Worm (Caenorhabditis elegans) whole organism, L4 larva: ENCODE data around the gene ins-4.

ENCODE experiments used
- Y105C5A.15 ChIP-seq: fragments of 200-800 bp; sonication (Bioruptor generic); IDR thresholded peaks from 2 replicates; pipeline ENCODE4 v1.3.6; 2022; ENCODE audit warnings: missing genetic modification characterization, missing compliant biosample characterization
- Y5F2A.4 ChIP-seq: fragments of 200-800 bp; sonication (Bioruptor generic); optimal IDR thresholded peaks from 2 replicates; lab custom pipeline; 2018; ENCODE audit warnings: mild to moderate bottlenecking, missing genetic modification characterization, missing compliant biosample characterization
- ceh-82 ChIP-seq: sonication (generic microtip); optimal IDR thresholded peaks from 2 replicates; lab custom pipeline; 2017; ENCODE audit warnings: missing biosample characterization, missing genetic modification characterization
- fkh-10 ChIP-seq: fragments of 150-350 bp; optimal IDR thresholded peaks from 2 replicates; lab custom pipeline; 2014; ENCODE audit warnings: missing biosample characterization, missing genetic modification reagents, missing genetic modification characterization
- nhr-237 ChIP-seq: sonication (generic microtip); optimal IDR thresholded peaks from 2 replicates; lab custom pipeline; 2017; ENCODE audit warnings: missing biosample characterization, missing genetic modification characterization
- unc-62 ChIP-seq, 3 experiments: fragments of 150-350 bp in 1 of 3; sonication (generic microtip); optimal IDR thresholded peaks in 2 of 3; peaks in 1 of 3; 1 replicate in 1 of 3; 2 replicates in 2 of 3; lab custom pipeline; 2014 to 2017; ENCODE audit warnings: missing biosample characterization in 3 of 3, missing genetic modification characterization in 3 of 3, missing genetic modification reagents in 3 of 3, missing genotype in 1 of 3

DNA sequence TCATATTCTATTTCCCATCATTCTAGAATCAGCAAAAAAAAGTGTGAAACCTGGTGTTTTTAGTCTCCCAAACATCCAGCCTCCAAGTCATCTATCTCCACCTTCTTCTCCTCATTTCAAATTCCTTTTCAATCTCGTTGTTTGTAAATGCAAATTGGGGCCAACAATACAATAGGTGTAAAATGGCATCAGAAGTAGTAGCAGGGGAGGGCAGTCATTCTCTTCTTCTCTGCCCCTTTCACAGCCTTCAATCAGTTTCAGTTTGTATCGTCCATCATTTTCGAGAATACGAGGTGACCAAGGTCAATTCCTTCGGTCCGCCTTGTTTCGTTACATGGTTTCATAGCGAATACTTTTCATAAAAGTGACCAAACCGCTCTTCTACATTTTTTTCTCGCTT, 26.9 kb upstream of the ins-4 start, which contains the start of gene B0034.4:
- TF ChIP-seq Y105C5A.15 (no peak), unc-62 (GFP tag; optimal IDR thresholded peaks at IDR 0.05 in 1 of 2; lab: Kevin White, UChicago) (peak in 1 of 2 experiments; percentile 96), unc-62 (tag; optimal IDR thresholded peaks at IDR 0.05; lab: Kevin White, UChicago) (no peak), Y5F2A.4 (GFP tag; lab: Kevin White, UChicago) (no peak), nhr-237 (tag; lab: Kevin White, UChicago) (no peak), ceh-82 (tag; lab: Kevin White, UChicago) (no peak), fkh-10 (GFP tag; lab: Kevin White, UChicago) (no peak)
